Worm (Caenorhabditis elegans) whole organism, L3 larva: ENCODE results near the gene golg-4.

Experiments used
- R02D3.7 ChIP-seq: fragments of 150-350 bp; optimal IDR thresholded peaks from 2 replicates; lab custom pipeline; 2014; ENCODE audit warnings: missing biosample characterization, missing genetic modification characterization
- ZK546.5 ChIP-seq: sonication (generic microtip); optimal IDR thresholded peaks from 2 replicates; lab custom pipeline; 2017; ENCODE audit warnings: missing biosample characterization, missing genetic modification characterization
- aly-2 ChIP-seq: fragments of 150-350 bp; optimal IDR thresholded peaks from 2 replicates; lab custom pipeline; 2014; ENCODE audit warnings: missing biosample characterization, missing genetic modification characterization
- ama-1 ChIP-seq: fragments of 150-350 bp; optimal IDR thresholded peaks from 2 replicates; lab custom pipeline; 2018
- ceh-16 ChIP-seq: sonication (generic microtip); optimal IDR thresholded peaks from 2 replicates; lab custom pipeline; 2017; ENCODE audit warnings: missing biosample characterization, missing genetic modification characterization
- ceh-28 ChIP-seq: fragments of 150-350 bp; optimal IDR thresholded peaks from 2 replicates; lab custom pipeline; 2014; ENCODE audit warnings: missing biosample characterization, missing genetic modification reagents, missing genetic modification characterization
- ceh-82 ChIP-seq: fragments of 150-350 bp; optimal IDR thresholded peaks from 2 replicates; lab custom pipeline; 2014; ENCODE audit warnings: missing biosample characterization, missing genetic modification characterization
- ceh-9 ChIP-seq: sonication (generic microtip); optimal IDR thresholded peaks from 2 replicates; lab custom pipeline; 2018; ENCODE audit warnings: missing biosample characterization, missing genetic modification characterization
- daf-12 ChIP-seq: fragments of 150-350 bp; optimal IDR thresholded peaks from 2 replicates; lab custom pipeline; 2014; ENCODE audit warnings: missing biosample characterization, missing genetic modification reagents, missing genetic modification characterization
- elt-1 ChIP-seq: fragments of 150-350 bp; optimal IDR thresholded peaks from 2 replicates; lab custom pipeline; 2014; ENCODE audit warnings: missing biosample characterization, missing genetic modification characterization
- elt-2 ChIP-seq: sonication (generic microtip); optimal IDR thresholded peaks from 2 replicates; lab custom pipeline; 2016; ENCODE audit warnings: missing genetic modification reagents, mild to moderate bottlenecking, missing genetic modification characterization, missing compliant biosample characterization
- elt-3 ChIP-seq, 3 experiments: fragments of 150-350 bp in 1 of 3; sonication (generic microtip) in 2 of 3; optimal IDR thresholded peaks; 2 replicates in 2 of 3; 4 replicates in 1 of 3; lab custom pipeline; 2014 to 2017; ENCODE audit warnings: missing biosample characterization in 3 of 3, missing genetic modification characterization in 3 of 3
- fkh-10 ChIP-seq: sonication (generic microtip); optimal IDR thresholded peaks from 2 replicates; lab custom pipeline; 2017; ENCODE audit warnings: missing biosample characterization, missing genetic modification reagents, missing genetic modification characterization
- fkh-2 ChIP-seq: fragments of 150-350 bp; optimal IDR thresholded peaks from 2 replicates; lab custom pipeline; 2014; ENCODE audit warnings: missing biosample characterization, missing genetic modification reagents, missing genetic modification characterization
- hmg-11 ChIP-seq: sonication (generic microtip); optimal IDR thresholded peaks from 2 replicates; lab custom pipeline; 2016; ENCODE audit warnings: missing genetic modification characterization, missing compliant biosample characterization
- lin-15B ChIP-seq: fragments of 150-350 bp; optimal IDR thresholded peaks from 2 replicates; lab custom pipeline; 2014; ENCODE audit warnings: missing biosample characterization, missing genetic modification characterization
- lin-39 ChIP-seq: fragments of 150-350 bp; optimal IDR thresholded peaks from 2 replicates; lab custom pipeline; 2018; ENCODE audit warnings: missing biosample characterization, missing genetic modification reagents, missing genetic modification characterization
- lsy-12 ChIP-seq: sonication (generic microtip); optimal IDR thresholded peaks from 2 replicates; lab custom pipeline; 2016; ENCODE audit warnings: mild to moderate bottlenecking, missing genetic modification characterization, missing compliant biosample characterization
- mdl-1 ChIP-seq: fragments of 150-350 bp; optimal IDR thresholded peaks from 2 replicates; lab custom pipeline; 2014; ENCODE audit warnings: missing biosample characterization, missing genetic modification characterization
- mml-1 ChIP-seq: fragments of 150-350 bp; sonication (generic microtip); optimal IDR thresholded peaks from 3 replicates; lab custom pipeline; 2014; ENCODE audit warnings: missing biosample characterization, missing genetic modification characterization
- nfya-1 ChIP-seq: sonication (generic microtip); optimal IDR thresholded peaks from 2 replicates; lab custom pipeline; 2017; ENCODE audit warnings: missing genetic modification characterization, mild to moderate bottlenecking, missing compliant biosample characterization, antibody characterized with exemption, moderate library complexity; ENCODE audit not compliant: insufficient read depth
- nhr-11 ChIP-seq: fragments of 150-350 bp; optimal IDR thresholded peaks from 2 replicates; lab custom pipeline; 2014; ENCODE audit warnings: missing biosample characterization, missing genetic modification characterization
- nhr-12 ChIP-seq: fragments of 150-350 bp; optimal IDR thresholded peaks from 2 replicates; lab custom pipeline; 2014; ENCODE audit warnings: missing biosample characterization, missing genetic modification characterization
- nhr-23 ChIP-seq: fragments of 150-350 bp; optimal IDR thresholded peaks from 2 replicates; lab custom pipeline; 2014; ENCODE audit warnings: missing biosample characterization, missing genetic modification reagents, missing genetic modification characterization
- nhr-25 ChIP-seq: sonication (generic microtip); optimal IDR thresholded peaks from 2 replicates; lab custom pipeline; 2017; ENCODE audit warnings: missing biosample characterization, missing genetic modification characterization
- nhr-28 ChIP-seq: fragments of 150-350 bp; optimal IDR thresholded peaks from 2 replicates; lab custom pipeline; 2014; ENCODE audit warnings: missing biosample characterization, missing genetic modification characterization
- nhr-67 ChIP-seq: fragments of 150-350 bp; optimal IDR thresholded peaks from 2 replicates; lab custom pipeline; 2014; ENCODE audit warnings: missing biosample characterization, missing genetic modification characterization
- nhr-76 ChIP-seq: fragments of 150-350 bp; sonication (generic microtip); optimal IDR thresholded peaks from 5 replicates; lab custom pipeline; 2014; ENCODE audit warnings: missing biosample characterization, missing genetic modification characterization
- pha-4 ChIP-seq: fragments of 150-350 bp; optimal IDR thresholded peaks from 2 replicates; lab custom pipeline; 2014; ENCODE audit warnings: missing biosample characterization, missing genetic modification reagents, missing genetic modification characterization
- pqm-1 ChIP-seq: fragments of 150-350 bp; optimal IDR thresholded peaks from 2 replicates; lab custom pipeline; 2017; ENCODE audit warnings: missing biosample characterization, missing genetic modification characterization, inconsistent platforms
- sea-2 ChIP-seq: fragments of 150-350 bp; sonication (generic microtip); optimal IDR thresholded peaks from 4 replicates; lab custom pipeline; 2014; ENCODE audit warnings: missing biosample characterization, missing genetic modification reagents, missing genetic modification characterization
- skn-1 ChIP-seq: fragments of 150-350 bp; optimal IDR thresholded peaks from 2 replicates; lab custom pipeline; 2014; ENCODE audit warnings: missing biosample characterization, missing genetic modification characterization
- snpc-4 ChIP-seq: fragments of 150-350 bp; optimal IDR thresholded peaks from 2 replicates; lab custom pipeline; 2014; ENCODE audit warnings: missing biosample characterization, missing genetic modification characterization
- tbx-2 ChIP-seq: sonication (generic microtip); optimal IDR thresholded peaks from 2 replicates; lab custom pipeline; 2016; ENCODE audit warnings: mild to moderate bottlenecking, missing genetic modification characterization, missing compliant biosample characterization
- unc-39 ChIP-seq: sonication (generic microtip); optimal IDR thresholded peaks from 4 replicates; lab custom pipeline; 2017; ENCODE audit warnings: missing biosample characterization, missing genetic modification characterization
- unc-62 ChIP-seq: fragments of 150-350 bp; sonication (generic microtip); optimal IDR thresholded peaks from 4 replicates; lab custom pipeline; 2014; ENCODE audit warnings: missing biosample characterization, missing genetic modification reagents, missing genetic modification characterization
- zag-1 ChIP-seq: fragments of 150-350 bp; optimal IDR thresholded peaks from 2 replicates; lab custom pipeline; 2014; ENCODE audit warnings: missing biosample characterization, missing genetic modification characterization
- ztf-11 ChIP-seq: fragments of 150-350 bp; optimal IDR thresholded peaks from 2 replicates; lab custom pipeline; 2014; ENCODE audit warnings: missing biosample characterization, missing genetic modification characterization
- ztf-4 ChIP-seq: fragments of 150-350 bp; optimal IDR thresholded peaks from 2 replicates; lab custom pipeline; 2014; ENCODE audit warnings: missing biosample characterization, missing genetic modification characterization

Gene golg-4

ce11 chrIII:3395874-3396467, 9.4 kb upstream of the golg-4 start, which contains the start of gene cri-3:
TSS of gene cri-3 (plus strand) at chrIII:3396355.
- TF ChIP-seq ztf-11 (tag; lab: Kevin White, UChicago) (no peak), pha-4 (tag; lab: Kevin White, UChicago) (peak; percentile 22), nhr-12 (tag; lab: Kevin White, UChicago) (no peak), nfya-1 (tag; lab: Kevin White, UChicago) (peak; percentile 52), lin-15B (tag; lab: Kevin White, UChicago) (peak; percentile 29), ama-1 (lab: Kevin White, UChicago) (no peak), lin-39 (tag; lab: Kevin White, UChicago) (peak; percentile 31), tbx-2 (tag; lab: Kevin White, UChicago) (no peak), mdl-1 (tag; lab: Kevin White, UChicago) (no peak), nhr-76 (tag; lab: Kevin White, UChicago) (no peak), hmg-11 (peak; percentile 63), ceh-28 (peak; percentile 30)

DNA sequence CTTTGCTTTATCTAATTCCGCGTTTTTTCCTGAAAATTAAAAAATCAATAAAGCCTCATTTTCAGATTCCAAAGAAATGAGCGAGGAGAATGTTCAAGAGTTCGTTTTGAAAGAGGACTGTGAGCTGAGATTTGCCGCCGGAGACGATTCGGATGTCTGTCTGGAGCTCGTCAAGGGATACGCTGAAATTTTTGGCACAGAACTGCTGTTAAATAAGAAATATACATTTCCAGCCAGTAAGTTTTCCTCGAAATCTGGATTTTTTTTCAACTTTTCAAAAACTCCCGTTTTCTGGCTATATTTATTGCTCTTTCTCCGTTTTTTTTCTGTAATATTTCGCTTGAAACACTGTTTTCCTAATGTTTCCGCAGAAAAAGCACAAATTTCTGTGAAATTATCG, 7.7 kb upstream of the golg-4 start, which contains the start of gene clpf-1:
Gene clpf-1 (plus strand): TSS at position 66 of the 400 bp plus-strand sequence.
- TF ChIP-seq elt-2 (tag; lab: Kevin White, UChicago) (no peak), unc-62 (GFP tag; lab: Kevin White, UChicago) (no peak), sea-2 (GFP tag; lab: Kevin White, UChicago) (no peak), fkh-2 (tag; lab: Kevin White, UChicago) (no peak), pqm-1 (no peak), ceh-82 (no peak), ama-1 (lab: Kevin White, UChicago) (peak; percentile 21), daf-12 (tag; lab: Kevin White, UChicago) (no peak), elt-1 (tag; lab: Kevin White, UChicago) (no peak)

DNA sequence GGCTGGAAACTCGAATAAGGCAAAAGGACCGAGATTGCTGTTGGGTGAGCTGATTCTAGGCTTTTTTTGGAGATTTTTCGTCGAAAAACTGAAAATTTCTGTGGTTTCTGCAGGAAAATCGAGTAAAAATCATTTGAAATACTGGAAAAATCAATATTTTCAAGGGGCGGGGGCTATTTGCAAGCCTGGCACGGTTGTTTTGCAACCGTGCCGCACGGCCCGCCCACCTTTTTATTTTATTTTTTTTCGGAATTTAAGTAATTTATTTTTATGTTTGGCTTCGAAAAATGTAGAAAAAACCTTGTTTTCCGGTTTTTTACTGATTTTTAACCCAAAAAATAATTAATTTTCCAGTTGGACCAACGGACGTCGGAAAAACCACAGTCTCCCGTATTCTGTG, 6.9 kb upstream of the golg-4 start:
- TF ChIP-seq ceh-28 (no peak), elt-3 (tag; optimal IDR thresholded peaks at IDR 0.05; lab: Kevin White, UChicago) (no peak), tbx-2 (tag; lab: Kevin White, UChicago) (no peak), ceh-16 (tag; lab: Kevin White, UChicago) (no peak), snpc-4 (tag; lab: Kevin White, UChicago) (no peak), aly-2 (tag; lab: Kevin White, UChicago) (no peak), fkh-2 (tag; lab: Kevin White, UChicago) (no peak), pqm-1 (no peak), ceh-82 (no peak), zag-1 (tag; lab: Kevin White, UChicago) (no peak), ceh-9 (no peak), ztf-4 (tag; lab: Kevin White, UChicago) (no peak)

ce11 chrIII:3400444-3400843, 4.9 kb upstream of the golg-4 start:
- TF ChIP-seq elt-2 (tag; lab: Kevin White, UChicago) (no peak), hmg-11 (no peak), nfya-1 (tag; lab: Kevin White, UChicago) (no peak), lin-15B (tag; lab: Kevin White, UChicago) (no peak), fkh-2 (tag; lab: Kevin White, UChicago) (no peak), unc-62 (GFP tag; lab: Kevin White, UChicago) (no peak), fkh-10 (no peak), unc-39 (no peak), lsy-12 (tag; lab: Kevin White, UChicago) (no peak)

DNA sequence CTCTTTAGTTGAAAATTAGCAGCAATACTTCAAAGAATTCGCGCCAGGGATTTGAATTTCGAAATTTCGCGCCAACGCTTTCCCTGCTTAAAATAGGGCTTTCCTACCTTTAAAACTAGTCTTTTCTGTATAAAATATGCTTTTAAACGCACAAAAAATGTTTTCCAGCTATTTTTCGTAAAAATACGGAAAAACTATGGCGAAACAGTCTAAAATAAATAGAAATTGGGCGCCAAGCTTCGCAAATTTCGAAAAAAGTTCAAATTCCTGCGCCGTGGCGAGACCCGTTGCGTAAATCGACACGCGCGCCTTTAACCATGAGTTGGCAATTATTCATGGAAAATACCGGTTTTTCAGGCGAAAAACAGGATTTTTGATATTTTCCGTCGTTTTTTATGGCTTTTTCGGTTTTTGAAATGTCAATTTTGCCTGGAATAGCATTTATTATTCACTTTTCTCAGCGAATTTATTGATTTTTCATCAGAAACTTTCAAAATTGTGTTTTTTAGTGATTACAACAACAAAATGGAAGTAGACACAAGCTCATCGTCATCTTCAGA, 934 bp upstream of the golg-4 start, which contains the start of the genes npp-9 and F59A2.5:
Gene npp-9 (minus strand): TSS at position 126 of the 560 bp plus-strand sequence.
Gene F59A2.5 (plus strand): TSS at position 510 of the 560 bp plus-strand sequence.
- TF ChIP-seq pqm-1 (peak; percentile 2), snpc-4 (tag; lab: Kevin White, UChicago) (no peak), nhr-23 (tag; lab: Kevin White, UChicago) (peak; percentile 48), nhr-25 (tag; lab: Kevin White, UChicago) (peak; percentile 40), nhr-67 (no peak), nhr-12 (tag; lab: Kevin White, UChicago) (no peak), lin-15B (tag; lab: Kevin White, UChicago) (peak; percentile 73), ztf-4 (tag; lab: Kevin White, UChicago) (no peak), hmg-11 (peak; percentile 33), sea-2 (GFP tag; lab: Kevin White, UChicago) (no peak), nhr-28 (tag; lab: Kevin White, UChicago) (no peak), nfya-1 (tag; lab: Kevin White, UChicago) (peak; percentile 80), unc-62 (GFP tag; lab: Kevin White, UChicago) (no peak), elt-3 (tag; optimal IDR thresholded peaks at IDR 0.05; lab: Kevin White, UChicago) (peak in 1 of 3 experiments; percentile 7), ama-1 (lab: Kevin White, UChicago) (no peak), ztf-11 (tag; lab: Kevin White, UChicago) (no peak), ceh-82 (no peak), ZK546.5 (tag; lab: Kevin White, UChicago) (no peak), lin-39 (tag; lab: Kevin White, UChicago) (peak; percentile 53), ceh-9 (no peak), nhr-11 (tag; lab: Kevin White, UChicago) (no peak), ceh-16 (tag; lab: Kevin White, UChicago) (no peak), fkh-2 (tag; lab: Kevin White, UChicago) (no peak), zag-1 (tag; lab: Kevin White, UChicago) (no peak), R02D3.7 (tag; lab: Kevin White, UChicago) (peak; percentile 95), skn-1 (tag; lab: Kevin White, UChicago) (no peak), elt-2 (tag; lab: Kevin White, UChicago) (no peak), unc-39 (no peak), nhr-76 (tag; lab: Kevin White, UChicago) (no peak), mml-1 (tag; lab: Kevin White, UChicago) (no peak), fkh-10 (no peak), lsy-12 (tag; lab: Kevin White, UChicago) (no peak)
